Fruit fly (Drosophila melanogaster) Kc167 (cell line): ENCODE measurements around the gene PH4alphaMP.

ENCODE experiments used
- Sin3A ChIP-seq: fragments of >200 bp; optimal IDR thresholded peaks from 2 replicates; lab custom pipeline; 2018; ENCODE audit warnings: missing external identifiers
- h ChIP-seq: fragments of >200 bp; optimal IDR thresholded peaks from 3 replicates; lab custom pipeline; 2018; ENCODE audit warnings: missing external identifiers

DNA sequence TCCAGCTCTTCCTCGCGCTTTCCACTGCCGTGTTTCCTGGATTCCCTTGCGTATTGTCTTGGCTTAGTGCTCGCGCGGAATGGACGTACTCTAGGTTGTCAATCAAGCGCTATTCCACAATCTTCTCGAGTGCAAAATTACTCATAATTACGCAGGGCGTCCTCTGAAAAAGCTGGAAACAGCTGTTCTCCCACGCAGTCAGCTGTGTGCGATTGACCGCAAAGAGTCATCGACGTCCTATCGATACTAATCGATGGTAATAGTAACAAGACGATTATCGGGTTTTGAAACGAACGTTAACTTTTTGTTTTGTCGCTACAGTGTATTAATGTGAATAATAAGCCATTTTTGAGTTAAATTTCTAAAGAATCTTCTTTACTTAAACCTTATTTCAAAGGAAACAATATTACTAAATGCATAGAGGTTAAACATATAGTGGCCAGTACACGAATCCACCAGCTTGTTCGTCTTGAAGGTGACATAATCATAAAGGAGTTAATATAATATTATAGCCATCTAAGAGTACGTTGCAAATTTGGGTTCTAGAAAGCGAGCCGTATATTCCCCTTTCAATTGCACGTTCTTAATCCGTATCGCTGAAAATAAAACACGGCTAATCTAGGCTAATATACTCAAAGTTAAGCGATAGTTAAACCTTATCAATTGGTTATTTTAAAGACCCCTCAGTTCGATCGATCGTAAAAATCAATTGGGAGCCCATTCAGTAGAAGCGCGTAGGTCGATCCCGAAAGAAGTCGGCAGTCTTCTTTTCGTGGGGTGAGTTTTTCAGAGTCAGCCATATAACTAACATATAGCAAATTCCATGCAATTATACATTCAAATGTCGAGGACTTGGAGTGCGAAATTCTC, 36.7 kb downstream of the PH4alphaMP start, which contains the start of the genes CG2224 and CDase:
- TF ChIP-seq Sin3A (lab: Kevin White, UChicago) = no peak
- TF ChIP-seq h (lab: Kevin White, UChicago) = no peak
